Worm (Caenorhabditis elegans): ENCODE data around the gene M01H9.10.

The M01H9.10 gene

DNA sequence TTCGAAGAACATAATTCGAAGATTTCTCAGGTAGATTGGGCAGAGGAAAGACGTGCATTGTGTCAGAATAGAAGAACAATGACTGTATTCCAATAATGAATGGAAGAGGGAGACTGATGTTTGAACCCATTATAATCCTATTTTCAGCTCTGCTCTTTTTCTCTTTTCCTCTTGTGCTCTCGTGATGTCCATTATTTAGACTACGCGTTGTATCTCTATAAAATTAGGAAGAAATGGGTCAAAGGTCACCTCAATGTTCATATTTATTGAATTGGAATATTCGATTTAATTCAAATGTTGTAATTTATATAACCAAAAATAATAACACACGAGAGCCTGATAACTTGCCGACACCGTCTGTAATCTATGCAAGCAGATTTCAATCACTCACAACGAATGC, 40.7 kb downstream of the M01H9.10 start, which contains the start of gene fbxb-74:
Gene fbxb-74, minus strand, starts transcription at position 101 of the 400 bp plus-strand sequence.
- TF ChIP-seq bed-1 (GFP tag; IDR thresholded peaks at IDR 0.05) (no peak), ekl-4 (GFP tag; IDR thresholded peaks at IDR 0.05) (no peak), let-607 (tag; optimal IDR thresholded peaks at IDR 0.05) (no peak), xnd-1 (tag; optimal IDR thresholded peaks at IDR 0.05) (no peak), ztf-3 (GFP tag; optimal IDR thresholded peaks at IDR 0.05) (no peak)

DNA sequence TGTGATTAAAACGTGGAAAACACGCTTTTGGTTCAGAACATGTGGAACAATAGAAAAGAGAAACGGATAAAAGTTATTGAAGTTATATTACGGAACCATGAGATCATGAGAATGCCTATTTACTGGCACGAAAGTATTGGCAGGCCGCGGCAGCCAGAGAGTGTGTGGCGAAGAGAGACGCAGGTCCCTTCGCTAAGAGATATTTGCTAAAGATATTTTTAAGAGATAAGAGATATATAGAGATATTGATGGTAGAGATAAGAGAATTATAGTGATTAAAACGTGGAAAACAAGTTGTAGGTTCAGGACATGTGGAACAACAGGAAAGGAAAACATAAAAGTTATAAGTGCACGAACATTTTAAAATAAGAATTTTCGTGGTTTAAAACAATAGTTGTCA, 42.1 kb downstream of the M01H9.10 start:
- TF ChIP-seq him-1 (tag; optimal IDR thresholded peaks at IDR 0.05) (no peak), Y53G8AR.9 (GFP tag; conservative IDR thresholded peaks at IDR 0.05) (no peak), B0261.1 (tag; optimal IDR thresholded peaks at IDR 0.05) (no peak), cebp-2 (GFP tag; IDR thresholded peaks at IDR 0.05) (no peak), T07F8.4 (tag; optimal IDR thresholded peaks at IDR 0.05) (no peak), nfya-2 (GFP tag; IDR thresholded peaks at IDR 0.05) (no peak), hsf-1 (GFP tag; IDR thresholded peaks at IDR 0.05) (no peak), B0336.3 (GFP tag; IDR thresholded peaks at IDR 0.05) (no peak)

DNA sequence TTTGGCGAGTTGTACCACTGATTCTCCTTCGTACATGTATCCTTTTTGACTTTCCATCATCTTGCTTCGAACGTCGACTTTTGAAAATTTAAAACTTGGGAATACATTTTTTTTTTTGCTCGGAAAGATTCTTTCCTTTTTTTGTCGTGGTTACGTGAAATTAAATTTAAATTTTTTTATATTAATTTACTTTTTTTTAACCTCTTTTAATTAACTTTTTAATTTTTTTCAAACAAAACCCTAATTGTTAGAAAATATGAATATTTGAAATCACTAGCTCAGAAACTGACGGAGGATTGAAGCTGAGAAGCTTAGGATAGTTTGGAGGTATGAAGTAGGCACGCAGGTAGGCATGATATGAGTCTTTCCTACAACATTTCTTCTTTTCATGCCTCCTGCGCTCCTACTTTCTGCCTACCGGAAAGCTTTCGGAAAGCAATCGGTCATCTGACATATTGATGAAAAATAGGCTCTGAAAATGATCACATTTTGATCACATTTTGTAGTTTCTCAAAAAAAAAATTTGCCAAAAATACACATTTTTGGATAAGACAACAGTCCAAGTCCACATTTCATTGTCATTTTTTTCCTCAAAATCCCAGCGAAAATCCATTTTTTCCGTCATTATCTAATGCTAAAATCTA, 45.4 kb downstream of the M01H9.10 start, which contains the start of the genes R08C7.8 and R08C7.4:
Gene R08C7.8, minus strand, starts transcription at position 101 of the 644 bp plus-strand sequence.
Gene R08C7.4, plus strand, starts transcription at position 594 of the 644 bp plus-strand sequence.
- TF ChIP-seq nhr-90 (tag; optimal IDR thresholded peaks at IDR 0.05) (no peak), lin-26 (GFP tag; IDR thresholded peaks at IDR 0.05) (no peak), ceh-91 (GFP tag; IDR thresholded peaks at IDR 0.05) (no peak), akir-1 (GFP tag; optimal IDR thresholded peaks at IDR 0.05) (no peak), lsl-1 (GFP tag; optimal IDR thresholded peaks at IDR 0.05) (no peak), snpc-1.1 (tag; optimal IDR thresholded peaks at IDR 0.05; ENCODE audit: insufficient read depth) (no peak), mes-4 (tag; optimal IDR thresholded peaks at IDR 0.05) (no peak), K12H6.12 (tag; optimal IDR thresholded peaks at IDR 0.05) (no peak), lsy-27 (tag; optimal IDR thresholded peaks at IDR 0.05; ENCODE audit: borderline replicate concordance, insufficient read depth) (no peak), snpc-3.4 (tag; optimal IDR thresholded peaks at IDR 0.05) (no peak), madf-6 (GFP tag; IDR thresholded peaks at IDR 0.05) (no peak), ccch-3 (GFP tag; optimal IDR thresholded peaks at IDR 0.05) (no peak), rcor-1 (GFP tag; IDR thresholded peaks at IDR 0.05) (no peak), attf-6 (GFP tag; IDR thresholded peaks at IDR 0.05) (no peak), unc-62 (GFP tag; optimal IDR thresholded peaks at IDR 0.05) (no peak), pha-4 (tag; optimal IDR thresholded peaks at IDR 0.05) (no peak), K11D2.4 (GFP tag; IDR thresholded peaks at IDR 0.05) (no peak), F39B2.1 (GFP tag; IDR thresholded peaks at IDR 0.05) (no peak)

DNA sequence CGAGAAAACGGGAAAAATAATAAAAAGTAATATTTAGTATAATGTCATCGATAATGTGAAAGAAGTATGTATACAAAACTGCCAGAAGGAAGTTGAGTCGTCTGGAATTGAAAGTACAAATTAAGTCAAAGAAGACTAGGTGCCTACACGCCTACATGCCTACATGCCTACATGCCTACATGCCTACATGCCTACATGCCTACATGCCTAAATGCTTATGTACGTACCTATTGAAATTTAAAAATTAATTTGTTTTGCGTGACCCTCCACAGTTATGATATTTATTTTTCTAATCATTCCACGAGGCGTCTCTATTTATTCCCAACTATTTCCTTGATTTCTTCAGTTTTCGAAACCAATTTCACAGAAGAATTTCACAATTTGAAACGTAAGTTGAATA, 50.0 kb downstream of the M01H9.10 start, which contains the start of the genes str-185 and R08C7.5:
Gene str-185, minus strand, starts transcription at position 101 of the 400 bp plus-strand sequence.
Gene R08C7.5, plus strand, starts transcription at position 329 of the 400 bp plus-strand sequence.
- TF ChIP-seq ceh-79 (tag; optimal IDR thresholded peaks at IDR 0.05): no peak
